Fruit fly (Drosophila melanogaster) whole organism, embryonic: ENCODE results near the gene Ser12.

Experiments
- Ada2b ChIP-seq: fragments of 200-800 bp; sonication (Bioruptor generic); IDR thresholded peaks from 2 replicates; pipeline ENCODE4 v1.3.6; 2022; ENCODE audit warnings: missing biosample characterization, missing genetic modification characterization
- Asciz ChIP-seq: fragments of 200-800 bp; sonication (Bioruptor generic); optimal IDR thresholded peaks from 2 replicates; lab custom pipeline; 2017; ENCODE audit warnings: missing biosample characterization, mild to moderate bottlenecking, missing genetic modification characterization, missing genetic modification reagents
- Atf-2 ChIP-seq: fragments of 200-800 bp; sonication (Bioruptor generic); optimal IDR thresholded peaks from 2 replicates; lab custom pipeline; 2016; ENCODE audit warnings: missing biosample characterization, missing genetic modification characterization
- CG11560 ChIP-seq: fragments of 200-800 bp; sonication (Bioruptor generic); IDR thresholded peaks from 3 replicates; pipeline ENCODE4 v1.3.6; 2022; ENCODE audit warnings: missing biosample characterization, missing genetic modification characterization
- CG13296 ChIP-seq: fragments of 200-800 bp; sonication (Bioruptor generic); optimal IDR thresholded peaks from 3 replicates; lab custom pipeline; 2018; ENCODE audit warnings: missing biosample characterization, mild to moderate bottlenecking, missing genetic modification characterization
- CG14860 ChIP-seq: fragments of 200-800 bp; sonication (Bioruptor generic); IDR thresholded peaks from 3 replicates; pipeline ENCODE4 v1.3.6; 2022; ENCODE audit warnings: missing biosample characterization, missing genetic modification characterization; ENCODE audit not compliant: partially characterized antibody
- CG15479 ChIP-seq: fragments of 200-800 bp; sonication (Bioruptor generic); optimal IDR thresholded peaks from 3 replicates; lab custom pipeline; 2019; ENCODE audit warnings: missing biosample characterization, mild to moderate bottlenecking, missing genetic modification characterization, moderate library complexity
- CG17359 ChIP-seq: fragments of 200-800 bp; sonication (Bioruptor generic); optimal IDR thresholded peaks from 3 replicates; lab custom pipeline; 2018; ENCODE audit warnings: missing biosample characterization, mild to moderate bottlenecking, missing genetic modification characterization, moderate library complexity
- CG18599 ChIP-seq: fragments of 200-800 bp; sonication (Bioruptor generic); optimal IDR thresholded peaks from 3 replicates; lab custom pipeline; 2017; ENCODE audit warnings: missing biosample characterization, missing genetic modification characterization, mild to moderate bottlenecking, moderate library complexity, missing genetic modification reagents
- CG18764 ChIP-seq: fragments of 200-800 bp; sonication (Bioruptor generic); optimal IDR thresholded peaks from 3 replicates; lab custom pipeline; 2016; ENCODE audit warnings: missing biosample characterization, missing genetic modification characterization
- CG2120 ChIP-seq: fragments of 200-800 bp; sonication (Bioruptor generic); optimal IDR thresholded peaks from 3 replicates; lab custom pipeline; 2016; ENCODE audit warnings: missing biosample characterization, missing genetic modification characterization
- CG2199 ChIP-seq: fragments of 200-800 bp; sonication (Bioruptor generic); IDR thresholded peaks from 3 replicates; pipeline ENCODE4 v1.3.6; 2022; ENCODE audit warnings: missing biosample characterization, missing genetic modification characterization
- CG2202 ChIP-seq: fragments of 200-800 bp; sonication (Bioruptor generic); optimal IDR thresholded peaks from 2 replicates; lab custom pipeline; 2018; ENCODE audit warnings: missing biosample characterization, mild to moderate bottlenecking, missing genetic modification characterization
- CG2678 ChIP-seq: fragments of 200-800 bp; sonication (Bioruptor generic); optimal IDR thresholded peaks from 3 replicates; lab custom pipeline; 2019; ENCODE audit warnings: missing biosample characterization, mild to moderate bottlenecking, missing genetic modification characterization, moderate library complexity
- CG3163 ChIP-seq: fragments of 200-800 bp; sonication (Bioruptor generic); optimal IDR thresholded peaks from 3 replicates; lab custom pipeline; 2016; ENCODE audit warnings: missing biosample characterization, missing genetic modification characterization
- CG7928 ChIP-seq: fragments of 200-800 bp; sonication (Bioruptor generic); optimal IDR thresholded peaks from 2 replicates; lab custom pipeline; 2017; ENCODE audit warnings: missing biosample characterization, mild to moderate bottlenecking, missing genetic modification characterization
- CG8089 ChIP-seq: fragments of 200-800 bp; sonication (Bioruptor generic); optimal IDR thresholded peaks from 3 replicates; lab custom pipeline; 2016; ENCODE audit warnings: missing biosample characterization, missing genetic modification characterization
- CG9817 ChIP-seq: fragments of 200-800 bp; sonication (Bioruptor generic); optimal IDR thresholded peaks from 2 replicates; lab custom pipeline; 2018; ENCODE audit warnings: missing biosample characterization, mild to moderate bottlenecking, missing genetic modification characterization, moderate library complexity
- Fer2 ChIP-seq: fragments of 200-800 bp; sonication (Bioruptor generic); optimal IDR thresholded peaks from 2 replicates; lab custom pipeline; 2018; ENCODE audit warnings: missing biosample characterization, mild to moderate bottlenecking, missing genetic modification characterization, moderate library complexity
- HmgZ ChIP-seq: fragments of 200-800 bp; sonication (Bioruptor generic); optimal IDR thresholded peaks from 2 replicates; lab custom pipeline; 2018; ENCODE audit warnings: missing biosample characterization, mild to moderate bottlenecking, missing genetic modification characterization
- MESR4 ChIP-seq: fragments of 200-800 bp; sonication (Bioruptor generic); optimal IDR thresholded peaks from 2 replicates; lab custom pipeline; 2018; ENCODE audit warnings: missing biosample characterization, mild to moderate bottlenecking, missing genetic modification characterization, moderate library complexity
- Med ChIP-seq: fragments of 200-800 bp; sonication (Bioruptor generic); peaks from one replicate; lab custom pipeline; 2016; ENCODE audit warnings: missing biosample characterization, missing genetic modification characterization, mild to moderate bottlenecking, inconsistent platforms, moderate library complexity
- Trl ChIP-seq, 3 experiments: fragments of >200 bp in 2 of 3; fragments of 200-800 bp in 1 of 3; sonication (Bioruptor generic) in 1 of 3; optimal IDR thresholded peaks; 2 replicates in 1 of 3; 3 replicates in 2 of 3; lab custom pipeline; 2016 to 2017; ENCODE audit warnings: missing biosample characterization in 1 of 3, missing genetic modification characterization in 1 of 3
- Vsx1 ChIP-seq: fragments of 200-800 bp; sonication (Bioruptor generic); optimal IDR thresholded peaks from 2 replicates; lab custom pipeline; 2017; ENCODE audit warnings: missing biosample characterization, mild to moderate bottlenecking, missing genetic modification characterization, missing genetic modification reagents
- crp ChIP-seq, 2 experiments: fragments of 200-800 bp; sonication (Bioruptor generic); optimal IDR thresholded peaks; 2 replicates in 1 of 2; 3 replicates in 1 of 2; lab custom pipeline; 2017; ENCODE audit warnings: missing biosample characterization in 2 of 2, missing genetic modification characterization in 2 of 2, mild to moderate bottlenecking in 1 of 2, moderate library complexity in 1 of 2
- dimm ChIP-seq: fragments of 200-800 bp; sonication (Bioruptor generic); IDR thresholded peaks from 2 replicates; pipeline ENCODE4 v1.3.6; 2022; ENCODE audit warnings: missing biosample characterization, missing genetic modification characterization
- ewg ChIP-seq: fragments of 200-800 bp; sonication (Bioruptor generic); optimal IDR thresholded peaks from 3 replicates; lab custom pipeline; 2017; ENCODE audit warnings: mild to moderate bottlenecking, missing biosample characterization, missing genetic modification reagents, missing genetic modification characterization
- fru ChIP-seq: fragments of >200 bp; optimal IDR thresholded peaks from 2 replicates; lab custom pipeline; 2017
- gcm ChIP-seq: fragments of 200-800 bp; sonication (Bioruptor generic); optimal IDR thresholded peaks from 2 replicates; lab custom pipeline; 2019; ENCODE audit warnings: missing biosample characterization, mild to moderate bottlenecking, missing genetic modification characterization, moderate library complexity
- ken ChIP-seq: fragments of 200-800 bp; sonication (Bioruptor generic); IDR thresholded peaks from 3 replicates; pipeline ENCODE4 v1.3.6; 2022; ENCODE audit warnings: missing biosample characterization, missing genetic modification characterization
- maf-S ChIP-seq: fragments of 200-800 bp; sonication (Bioruptor generic); optimal IDR thresholded peaks from 2 replicates; lab custom pipeline; 2016; ENCODE audit warnings: missing biosample characterization, missing genetic modification characterization
- nerfin-1 ChIP-seq: fragments of 200-800 bp; sonication (Bioruptor generic); optimal IDR thresholded peaks from 3 replicates; lab custom pipeline; 2019; ENCODE audit warnings: missing biosample characterization, mild to moderate bottlenecking, missing genetic modification characterization, moderate library complexity
- p53 ChIP-seq: fragments of 200-800 bp; sonication (Bioruptor generic); optimal IDR thresholded peaks from 2 replicates; lab custom pipeline; 2016; ENCODE audit warnings: missing biosample characterization, missing genetic modification characterization
- row ChIP-seq: fragments of 200-800 bp; sonication (Bioruptor generic); IDR thresholded peaks from 3 replicates; pipeline ENCODE4 v1.3.6; 2022; ENCODE audit warnings: missing biosample characterization, missing genetic modification characterization
- sens ChIP-seq: fragments of 200-800 bp; sonication (Bioruptor generic); peaks from one replicate; lab custom pipeline; 2016; ENCODE audit warnings: missing biosample characterization, missing genetic modification characterization
- zen ChIP-seq: fragments of 200-800 bp; sonication (Bioruptor generic); optimal IDR thresholded peaks from 3 replicates; lab custom pipeline; 2018; ENCODE audit warnings: missing biosample characterization, mild to moderate bottlenecking, missing genetic modification characterization, moderate library complexity

Gene Ser12

DNA sequence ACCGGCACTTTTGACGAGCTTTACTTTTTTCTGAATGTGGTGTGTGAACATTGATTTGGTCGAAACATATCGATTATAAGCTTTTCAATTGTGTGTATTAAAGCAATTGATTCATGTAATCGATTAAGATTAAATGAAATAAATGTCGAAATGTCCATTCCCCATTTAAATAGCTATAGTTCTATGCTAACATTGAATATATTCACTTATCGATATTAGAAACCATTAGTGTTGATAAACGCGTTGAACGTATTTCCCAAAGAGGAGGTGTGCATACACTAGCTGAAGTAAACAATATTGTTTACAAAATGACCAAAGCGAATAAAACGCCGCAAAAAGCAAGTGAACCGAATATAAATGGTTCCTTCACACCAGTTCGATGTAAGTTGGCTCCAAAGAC, 37.1 kb downstream of the Ser12 start, which contains the start of the genes Uch and CG34174 (continued):
- TF ChIP-seq p53 (no peak), CG8089 (no peak), Fer2 (tag; lab: Kevin White, UChicago) (no peak), Ada2b (GFP tag; lab: Robert Waterston, UW) (no peak), CG3163 (GFP tag; lab: Kevin White, UChicago) (no peak), HmgZ (peak; percentile 65), CG7928 (GFP tag; lab: Kevin White, UChicago) (no peak), CG2202 (no peak), dimm (GFP tag; lab: Robert Waterston, UW) (no peak), Atf-2 (GFP tag; lab: Kevin White, UChicago) (no peak), fru (lab: Kevin White, UChicago) (no peak), Asciz (GFP tag; lab: Kevin White, UChicago) (no peak), zen (tag; lab: Kevin White, UChicago) (peak; percentile 46), nerfin-1 (tag; lab: Kevin White, UChicago) (peak; percentile 24), CG2199 (GFP tag; lab: Robert Waterston, UW) (no peak), Trl (optimal IDR thresholded peaks at IDR 0.05; lab: Kevin White, UChicago) (peak in 1 of 2 experiments; percentile 19), Trl (GFP tag; optimal IDR thresholded peaks at IDR 0.05; lab: Kevin White, UChicago) (peak; percentile 4), CG9817 (tag; lab: Kevin White, UChicago) (no peak), ken (GFP tag; lab: Robert Waterston, UW) (no peak), CG18764 (GFP tag; lab: Kevin White, UChicago) (no peak), Vsx1 (GFP tag; lab: Kevin White, UChicago) (no peak), CG14860 (GFP tag; lab: Robert Waterston, UW) (peak; percentile 64)

- peak; percentile 49; the same call in 2 of the 3 replicates for TF ChIP-seq row (GFP tag; lab: Robert Waterston, UW)
- peak in 1 of 2 experiments; percentile 68 for TF ChIP-seq crp (GFP tag; optimal IDR thresholded peaks at IDR 0.05; lab: Kevin White, UChicago)
- no peak for TF ChIP-seq CG11560 (tag; lab: Robert Waterston, UW)
- TF ChIP-seq CG18599 (GFP tag; lab: Kevin White, UChicago) = peak; percentile 3
- TF ChIP-seq ewg (GFP tag; lab: Kevin White, UChicago) = peak; percentile 96
- TF ChIP-seq MESR4 = peak; percentile 11
- TF ChIP-seq Med = peak; percentile 70
- TF ChIP-seq CG17359 = no peak
Observed at dm6 chr2L:2212478-2212877, 38.6 kb downstream of the Ser12 start, which contains the start of gene CG15385. Gene CG15385 (minus strand): TSS chr2L:2212571.

dm6 chr2L:2209002-2209401, 42.1 kb downstream of the Ser12 start, which contains the start of gene CG33124:
Gene CG33124 (minus strand): TSS chr2L:2209102.
- TF ChIP-seq CG13296 (GFP tag; lab: Kevin White, UChicago) (peak; percentile 3), CG2120 (GFP tag; lab: Kevin White, UChicago) (no peak), CG17359 (no peak), gcm (GFP tag; lab: Kevin White, UChicago) (no peak), maf-S (no peak), CG2678 (tag; lab: Kevin White, UChicago) (peak; percentile 28), Med (peak; percentile 7)

- no peak for TF ChIP-seq CG9817 (tag; lab: Kevin White, UChicago)
- TF ChIP-seq sens (GFP tag; lab: Kevin White, UChicago) = peak; percentile 62
- TF ChIP-seq CG15479 (GFP tag; lab: Kevin White, UChicago) = no peak
- no peak for TF ChIP-seq row (GFP tag; lab: Robert Waterston, UW)
Observed at dm6 chr2L:2206066-2206465, 45.0 kb downstream of the Ser12 start, which contains the start of gene CG31668. Gene CG31668 (minus strand): TSS chr2L:2206166.
